Fruit fly (Drosophila melanogaster) whole organism, pupa: ENCODE results near the gene Faa.
A peak's percentile ranks its signal among the peaks of the same experiment; 100 is the strongest.

Experiments used
- CG10348 ChIP-seq: fragments of 200-800 bp; sonication (Bioruptor generic); IDR thresholded peaks from 2 replicates; pipeline ENCODE4 v1.3.6; 2022; ENCODE audit warnings: missing biosample characterization, missing genetic modification characterization
- CG12605 ChIP-seq: fragments of 200-800 bp; sonication (Bioruptor generic); IDR thresholded peaks from 2 replicates; pipeline ENCODE4 v1.3.6; 2022; ENCODE audit warnings: missing biosample characterization, missing genetic modification characterization
- CG13204 ChIP-seq: fragments of 200-800 bp; sonication (Bioruptor generic); optimal IDR thresholded peaks from 2 replicates; lab custom pipeline; 2018; ENCODE audit warnings: missing biosample characterization, mild to moderate bottlenecking, missing genetic modification characterization, moderate library complexity
- CG14655 ChIP-seq: fragments of 200-800 bp; sonication (Bioruptor generic); optimal IDR thresholded peaks from 3 replicates; lab custom pipeline; 2017; ENCODE audit warnings: mild to moderate bottlenecking, missing biosample characterization, missing genetic modification reagents, missing genetic modification characterization
- CG15710 ChIP-seq: fragments of 200-800 bp; sonication (Bioruptor generic); optimal IDR thresholded peaks from 2 replicates; lab custom pipeline; 2018; ENCODE audit warnings: missing biosample characterization, mild to moderate bottlenecking, missing genetic modification characterization, moderate library complexity
- CG17806 ChIP-seq: fragments of 200-800 bp; sonication (Bioruptor generic); optimal IDR thresholded peaks from 2 replicates; lab custom pipeline; 2018; ENCODE audit warnings: missing biosample characterization, mild to moderate bottlenecking, missing genetic modification characterization, moderate library complexity
- CG32121 ChIP-seq: fragments of 200-800 bp; sonication (Bioruptor generic); IDR thresholded peaks from 2 replicates; pipeline ENCODE4 v1.3.6; 2022; ENCODE audit warnings: missing biosample characterization, missing genetic modification characterization
- CG34367 ChIP-seq: fragments of 200-800 bp; sonication (Bioruptor generic); optimal IDR thresholded peaks from 2 replicates; lab custom pipeline; 2018; ENCODE audit warnings: missing biosample characterization, mild to moderate bottlenecking, missing genetic modification characterization
- CG4496 ChIP-seq: fragments of 200-800 bp; sonication (Bioruptor generic); IDR thresholded peaks from 3 replicates; pipeline ENCODE4 v1.3.6; 2022; ENCODE audit warnings: missing biosample characterization, missing genetic modification characterization
- CG8159 ChIP-seq: fragments of 200-800 bp; sonication (Bioruptor generic); optimal IDR thresholded peaks from 3 replicates; lab custom pipeline; 2018; ENCODE audit warnings: missing biosample characterization, mild to moderate bottlenecking, missing genetic modification characterization, moderate library complexity
- CG8301 ChIP-seq: fragments of 200-800 bp; sonication (Bioruptor generic); optimal IDR thresholded peaks from 2 replicates; lab custom pipeline; 2018; ENCODE audit warnings: missing biosample characterization, mild to moderate bottlenecking, missing genetic modification characterization
- CG9948 ChIP-seq: fragments of 200-800 bp; sonication (Bioruptor generic); optimal IDR thresholded peaks from 2 replicates; lab custom pipeline; 2018; ENCODE audit warnings: missing biosample characterization, mild to moderate bottlenecking, missing genetic modification characterization, moderate library complexity
- D1 ChIP-seq: fragments of 200-800 bp; sonication (Bioruptor generic); optimal IDR thresholded peaks from 2 replicates; lab custom pipeline; 2018; ENCODE audit warnings: missing biosample characterization, mild to moderate bottlenecking, missing genetic modification characterization, moderate library complexity
- EcR ChIP-seq: fragments of 200-800 bp; sonication (Bioruptor generic); optimal IDR thresholded peaks from 3 replicates; lab custom pipeline; 2019; ENCODE audit warnings: missing biosample characterization, missing genetic modification characterization, mild to moderate bottlenecking, moderate library complexity, missing genetic modification reagents
- Ets98B ChIP-seq: fragments of 200-800 bp; sonication (Bioruptor generic); IDR thresholded peaks from 2 replicates; pipeline ENCODE4 v1.3.6; 2022; ENCODE audit warnings: missing biosample characterization, missing genetic modification characterization
- Pif1A ChIP-seq: fragments of 200-800 bp; sonication (Bioruptor generic); optimal IDR thresholded peaks from 3 replicates; lab custom pipeline; 2016; ENCODE audit warnings: missing biosample characterization, missing genetic modification characterization
- Pif1B ChIP-seq: fragments of 200-800 bp; sonication (Bioruptor generic); optimal IDR thresholded peaks from 3 replicates; lab custom pipeline; 2016; ENCODE audit warnings: missing biosample characterization, missing genetic modification characterization
- Snoo ChIP-seq: fragments of 200-800 bp; sonication (Bioruptor generic); optimal IDR thresholded peaks from 3 replicates; lab custom pipeline; 2017; ENCODE audit warnings: missing biosample characterization, mild to moderate bottlenecking, missing genetic modification characterization, inconsistent platforms
- fd96Ca ChIP-seq: fragments of 200-800 bp; sonication (Bioruptor generic); IDR thresholded peaks from 3 replicates; pipeline ENCODE4 v1.3.6; 2022; ENCODE audit warnings: missing biosample characterization, missing genetic modification characterization
- gl ChIP-seq: fragments of 200-800 bp; sonication (Bioruptor generic); optimal IDR thresholded peaks from 2 replicates; lab custom pipeline; 2018; ENCODE audit warnings: missing biosample characterization, mild to moderate bottlenecking, missing genetic modification characterization
- rn ChIP-seq: fragments of 200-800 bp; sonication (Bioruptor generic); IDR thresholded peaks from 2 replicates; pipeline ENCODE4 v1.3.6; 2022; ENCODE audit warnings: missing biosample characterization, missing genetic modification characterization

Faa gene

DNA sequence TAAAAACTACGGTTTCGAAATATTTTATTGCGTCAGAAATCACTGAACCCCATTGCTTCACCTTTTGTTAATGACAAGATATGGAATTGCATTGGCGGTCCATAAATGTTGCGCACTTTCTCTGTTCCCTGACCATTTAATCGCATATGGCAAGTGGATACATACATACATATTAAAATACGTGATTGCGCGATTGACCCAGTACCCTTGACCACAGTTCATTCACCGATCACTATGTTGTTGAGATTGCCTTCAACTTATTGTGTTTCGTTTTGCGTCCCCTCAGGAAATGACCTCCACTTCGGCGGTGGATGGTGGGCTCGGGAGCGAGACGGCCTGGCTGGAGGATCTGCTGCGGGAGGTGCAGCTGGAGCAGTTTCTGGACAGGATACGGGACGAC is 36.5 kb upstream of the Faa start:
- peak; percentile 92 for TF ChIP-seq EcR (GFP tag; lab: Kevin White, UChicago)
- no peak for TF ChIP-seq rn (GFP tag; lab: Robert Waterston, UW)
- TF ChIP-seq, all 21 proteins: peak for 1

DNA sequence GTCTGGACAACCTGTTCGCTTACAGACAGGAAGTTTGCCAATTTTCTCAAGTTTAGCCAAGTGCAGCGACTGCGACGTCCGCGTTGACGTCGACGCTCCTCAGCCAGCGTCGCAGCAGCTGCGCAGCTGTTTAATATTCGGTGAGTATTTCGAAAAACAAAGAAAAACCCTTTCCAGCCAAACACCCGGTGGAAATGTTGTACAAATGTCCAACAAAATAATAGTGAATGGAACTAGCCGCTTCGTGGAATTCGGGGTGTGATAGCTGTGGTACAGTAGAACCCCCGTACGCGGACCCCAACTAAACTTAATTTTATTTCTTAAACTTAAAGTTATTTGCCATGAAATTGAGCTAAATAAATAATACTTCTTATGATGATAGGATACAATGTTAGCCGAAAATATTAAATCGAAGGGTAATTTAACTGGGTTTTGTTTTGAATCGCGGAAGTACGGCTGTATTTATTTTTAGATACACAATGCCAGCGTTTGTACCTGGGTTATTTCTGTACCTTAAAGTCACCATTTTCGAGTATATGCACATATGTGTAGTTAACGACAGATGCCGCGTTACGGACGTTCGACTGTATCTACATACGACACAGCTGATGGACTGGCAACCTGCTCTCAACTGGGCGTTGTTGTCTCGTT is 35.2 kb upstream of the Faa start:
- no peak for TF ChIP-seq CG12605 (GFP tag; lab: Robert Waterston, UW)
- peak; percentile 79 for TF ChIP-seq CG8301 (tag; lab: Kevin White, UChicago)
- peak; percentile 79 for TF ChIP-seq CG14655 (GFP tag; lab: Kevin White, UChicago)
- peak; percentile 63 for TF ChIP-seq CG9948 (tag; lab: Kevin White, UChicago)
- peak; percentile 58 for TF ChIP-seq Snoo (tag; lab: Kevin White, UChicago)
- peak; percentile 55; the same call in 1 of the 3 replicates for TF ChIP-seq fd96Ca (GFP tag; lab: Robert Waterston, UW)
- no peak for TF ChIP-seq CG10348 (GFP tag; lab: Robert Waterston, UW)
- peak; percentile 66 for TF ChIP-seq CG8159 (tag; lab: Kevin White, UChicago)
- peak; percentile 15 for TF ChIP-seq gl (tag; lab: Kevin White, UChicago)
- TF ChIP-seq CG17806: peak; percentile 31
- peak; percentile 41 for TF ChIP-seq Pif1B (GFP tag; lab: Kevin White, UChicago)
- TF ChIP-seq CG4496: peak; percentile 59; the same call in 1 of the 3 replicates
- no peak for TF ChIP-seq D1 (tag; lab: Kevin White, UChicago)
- TF ChIP-seq Pif1A: peak; percentile 81
- TF ChIP-seq EcR (GFP tag; lab: Kevin White, UChicago): no peak
- peak; percentile 41 for TF ChIP-seq CG34367 (tag; lab: Kevin White, UChicago)
- peak; percentile 61 for TF ChIP-seq Ets98B (GFP tag; lab: Robert Waterston, UW)
- peak; percentile 39 for TF ChIP-seq CG13204 (GFP tag; lab: Kevin White, UChicago)
- TF ChIP-seq CG15710 (tag; lab: Kevin White, UChicago): peak; percentile 69
- TF ChIP-seq CG32121 (GFP tag; lab: Robert Waterston, UW): peak; percentile 48
- no peak for TF ChIP-seq rn (GFP tag; lab: Robert Waterston, UW)
- TF ChIP-seq, all 21 proteins: peak for 16

DNA sequence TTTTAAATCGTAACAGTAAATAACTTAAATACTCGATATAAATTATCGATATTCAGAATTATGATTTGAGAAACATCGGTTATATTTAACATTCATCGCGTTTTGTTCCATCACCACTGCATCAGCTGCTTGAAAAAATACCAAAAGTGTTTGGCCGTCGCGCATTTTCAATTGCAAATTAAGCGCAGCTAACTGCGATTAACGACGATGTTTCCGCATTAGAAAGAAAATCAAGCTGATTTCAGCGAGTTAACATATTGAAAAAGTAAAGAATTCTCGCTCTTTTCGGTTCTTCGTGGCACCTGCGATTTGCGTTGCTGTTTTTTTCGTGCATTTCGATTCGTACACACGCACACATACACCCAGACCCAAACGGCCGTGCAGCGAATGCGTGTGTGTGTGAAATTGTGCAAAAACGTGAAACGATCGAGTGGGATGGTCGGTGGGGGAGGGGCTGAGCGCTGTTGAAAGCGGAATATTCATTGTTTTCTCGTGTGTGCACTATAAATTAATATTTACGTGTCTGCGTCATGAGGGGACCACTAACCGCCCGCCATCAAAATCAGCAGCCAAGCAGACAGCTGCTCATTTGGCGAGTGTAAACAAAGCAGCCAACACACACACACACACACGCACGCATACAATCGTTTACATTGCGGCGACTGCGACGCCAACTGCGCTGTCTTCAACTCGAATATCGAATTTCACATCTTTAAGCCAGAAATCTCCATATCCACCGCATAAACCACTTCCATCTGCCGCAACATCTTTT is 34.5 kb upstream of the Faa start, which contains the start of gene Ack:
Gene Ack, plus strand, starts transcription at position 115 of the 772 bp plus-strand sequence.
- TF ChIP-seq CG17806: no peak
- no peak for TF ChIP-seq CG34367 (tag; lab: Kevin White, UChicago)
- TF ChIP-seq D1 (tag; lab: Kevin White, UChicago): no peak
- TF ChIP-seq CG4496: no peak
- TF ChIP-seq gl (tag; lab: Kevin White, UChicago): no peak
- peak; percentile 22; the same call in 1 of the 2 replicates for TF ChIP-seq CG32121 (GFP tag; lab: Robert Waterston, UW)
- TF ChIP-seq fd96Ca (GFP tag; lab: Robert Waterston, UW): no peak; the same call in 2 of the 3 replicates
- no peak for TF ChIP-seq Ets98B (GFP tag; lab: Robert Waterston, UW)
- TF ChIP-seq Pif1B (GFP tag; lab: Kevin White, UChicago): no peak
- TF ChIP-seq EcR (GFP tag; lab: Kevin White, UChicago): no peak
- peak; percentile 17 for TF ChIP-seq CG13204 (GFP tag; lab: Kevin White, UChicago)
- no peak for TF ChIP-seq CG8159 (tag; lab: Kevin White, UChicago)

DNA sequence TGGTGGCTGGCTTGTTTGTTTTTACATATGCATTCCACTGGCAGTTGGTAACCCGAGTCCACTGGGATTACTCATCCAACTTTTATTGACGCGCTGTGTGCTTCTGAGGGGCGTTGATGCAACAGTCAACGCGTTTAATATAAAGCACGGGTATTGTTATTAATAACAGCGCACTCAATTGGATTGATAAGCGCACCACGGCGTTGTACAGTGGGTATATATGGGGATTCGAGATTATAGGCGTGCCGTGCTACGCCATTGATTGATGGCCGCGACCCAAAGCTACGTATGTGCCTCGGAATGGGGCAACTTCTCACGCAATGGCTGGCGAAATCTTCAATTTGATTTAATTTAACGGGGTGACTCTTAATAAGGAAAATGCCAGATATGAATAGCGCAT is 33.4 kb upstream of the Faa start:
- TF ChIP-seq CG8301 (tag; lab: Kevin White, UChicago): no peak
- no peak for TF ChIP-seq CG4496
- TF ChIP-seq CG13204 (GFP tag; lab: Kevin White, UChicago): no peak
- peak; percentile 52 for TF ChIP-seq EcR (GFP tag; lab: Kevin White, UChicago)
- no peak for TF ChIP-seq CG10348 (GFP tag; lab: Robert Waterston, UW)

DNA sequence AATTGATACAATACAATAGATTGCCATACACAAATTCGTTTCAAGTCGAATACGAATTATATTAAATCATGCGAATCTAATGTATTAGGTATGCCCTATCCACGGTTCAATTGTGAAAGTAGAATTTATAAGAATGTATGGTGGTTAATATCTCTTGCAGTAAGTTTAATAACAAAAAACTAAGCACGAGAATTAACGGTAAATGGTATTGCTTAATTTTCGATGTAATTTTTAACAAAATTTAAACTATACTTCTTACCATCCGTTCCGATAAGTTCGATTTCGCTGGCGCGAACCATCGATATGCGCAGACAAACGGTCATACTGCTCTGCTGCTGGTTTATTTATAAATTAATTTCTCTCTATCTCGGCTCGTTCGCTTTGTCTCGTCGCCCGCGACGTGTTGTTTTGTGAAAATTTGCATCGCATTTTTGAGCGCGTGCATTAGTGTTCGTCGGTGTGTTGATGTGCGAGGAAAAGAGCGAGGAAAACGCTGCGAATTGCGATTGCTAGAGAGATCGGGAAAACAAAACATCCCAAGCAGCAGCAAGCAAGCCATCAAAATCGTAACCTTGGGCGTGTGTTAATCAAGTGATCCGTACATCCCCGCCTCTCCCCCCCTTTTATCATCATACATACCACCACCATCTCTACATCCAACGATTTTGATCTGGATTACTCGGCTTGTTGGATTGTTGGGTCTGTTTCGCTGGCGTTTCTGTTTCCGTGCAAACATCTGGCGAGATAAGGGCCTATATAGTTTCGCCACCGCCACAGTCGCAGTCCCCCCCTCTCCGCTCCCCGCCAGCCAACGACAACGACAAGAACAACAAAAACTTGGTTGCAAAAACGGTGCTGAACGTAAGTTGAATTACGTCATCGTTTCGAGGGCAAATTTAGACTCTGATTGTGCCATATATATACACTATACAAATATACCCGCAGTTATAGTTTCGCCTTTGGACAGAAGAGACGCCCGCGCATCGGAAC is 29.8 kb upstream of the Faa start, which contains the start of gene Fit1:
Gene Fit1, plus strand, starts transcription at position 307 of the 990 bp plus-strand sequence.
- no peak for TF ChIP-seq CG17806
- no peak for TF ChIP-seq Snoo (tag; lab: Kevin White, UChicago)
- 0 out of 2 replicates have a peak, but pooled peaks have one; percentile 34 for TF ChIP-seq CG12605 (GFP tag; lab: Robert Waterston, UW)
- peak; percentile 42 for TF ChIP-seq EcR (GFP tag; lab: Kevin White, UChicago)
- no peak for TF ChIP-seq Pif1B (GFP tag; lab: Kevin White, UChicago)
- TF ChIP-seq CG9948 (tag; lab: Kevin White, UChicago): no peak
- TF ChIP-seq Pif1A: no peak
- no peak for TF ChIP-seq CG4496
